Worm (Caenorhabditis elegans): ENCODE results near the gene F25E5.8.

ce11 chrV:7420162-7420561, 15.6 kb upstream of the F25E5.8 start, which contains the start of gene srxa-4:
- TF ChIP-seq ama-1 (optimal IDR thresholded peaks at IDR 0.05) (no peak), tbx-37 (GFP tag; conservative IDR thresholded peaks at IDR 0.05) (no peak), B0310.2 (tag; optimal IDR thresholded peaks at IDR 0.05) (no peak), tra-4 (tag; optimal IDR thresholded peaks at IDR 0.05) (no peak), pes-1 (GFP tag; IDR thresholded peaks at IDR 0.05) (no peak), tbx-11 (GFP tag; IDR thresholded peaks at IDR 0.05) (no peak), flt-1 (GFP tag; IDR thresholded peaks at IDR 0.05) (no peak), sea-1 (GFP tag; conservative IDR thresholded peaks at IDR 0.05) (no peak), aly-1 (tag; optimal IDR thresholded peaks at IDR 0.05) (no peak), ets-7 (tag; optimal IDR thresholded peaks at IDR 0.05) (no peak), ceh-13 (GFP tag; optimal IDR thresholded peaks at IDR 0.05) (no peak), ceh-36 (tag; optimal IDR thresholded peaks at IDR 0.05) (no peak)

Data from whole organism, early embryonic.